Fruit fly (Drosophila melanogaster): ENCODE results near the gene Girdin.

Gene Girdin

DNA sequence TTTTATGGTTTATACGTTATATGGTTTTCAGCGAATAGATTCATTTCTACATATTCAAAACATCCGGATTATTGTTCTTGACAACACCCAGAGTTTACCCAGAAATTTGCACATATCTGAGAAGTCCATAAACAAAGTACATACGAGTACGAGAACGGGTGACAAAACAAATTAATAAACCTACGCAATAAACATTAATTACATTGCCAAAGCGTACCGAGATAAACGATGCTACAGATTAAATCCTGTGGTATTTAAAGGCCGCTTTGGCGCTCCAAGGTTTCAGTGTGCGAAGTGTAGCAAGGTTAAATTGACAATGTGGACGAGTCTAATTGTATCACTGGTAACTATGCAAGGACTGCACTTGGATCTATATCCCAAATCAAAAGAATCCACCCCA lies 8.5 kb downstream of the Girdin start, which contains the start of gene CG14957:
TSS of gene CG14957 (plus strand) at position 301 of the 400 bp plus-strand sequence.
- TF ChIP-seq CG8478 (optimal IDR thresholded peaks at IDR 0.05) (no peak), pan (optimal IDR thresholded peaks at IDR 0.05) (no peak), usp (GFP tag; optimal IDR thresholded peaks at IDR 0.05) (no peak), EcR (GFP tag; optimal IDR thresholded peaks at IDR 0.05) (no peak), psq (optimal IDR thresholded peaks at IDR 0.05) (no peak), Dll (optimal IDR thresholded peaks at IDR 0.05) (no peak)

- no peak for TF ChIP-seq EcR (GFP tag; optimal IDR thresholded peaks at IDR 0.05)
- no peak for TF ChIP-seq CG8478 (optimal IDR thresholded peaks at IDR 0.05)
- TF ChIP-seq usp (GFP tag; optimal IDR thresholded peaks at IDR 0.05) = no peak
- TF ChIP-seq pan (optimal IDR thresholded peaks at IDR 0.05) = no peak
- TF ChIP-seq psq (optimal IDR thresholded peaks at IDR 0.05) = no peak
- TF ChIP-seq Dll (optimal IDR thresholded peaks at IDR 0.05) = no peak
These were observed 10.9 kb downstream of the Girdin start, which contains the start of the genes CG42525 and CG14958 for dm6 chr3L:3189647-3190046. CG42525 (minus strand) TSS chr3L:3189747. CG14958 (plus strand) TSS chr3L:3189978.

- TF ChIP-seq EcR (GFP tag; optimal IDR thresholded peaks at IDR 0.05) = no peak
- no peak for TF ChIP-seq usp (GFP tag; optimal IDR thresholded peaks at IDR 0.05)
- no peak for TF ChIP-seq pan (optimal IDR thresholded peaks at IDR 0.05)
- no peak for TF ChIP-seq Dll (optimal IDR thresholded peaks at IDR 0.05)
- TF ChIP-seq CG8478 (optimal IDR thresholded peaks at IDR 0.05) = no peak
- no peak for TF ChIP-seq psq (optimal IDR thresholded peaks at IDR 0.05)
These were observed 13.7 kb downstream of the Girdin start, which contains the start of gene CG14965 for dm6 chr3L:3192333-3192894. CG14965 (minus strand) TSS chr3L:3192491.

dm6 chr3L:3192912-3193311 lies 14.2 kb downstream of the Girdin start, which contains the start of gene Hsp83:
Hsp83 (plus strand) TSS chr3L:3192969.
- TF ChIP-seq usp (GFP tag; optimal IDR thresholded peaks at IDR 0.05) (no peak), EcR (GFP tag; optimal IDR thresholded peaks at IDR 0.05) (no peak), pan (optimal IDR thresholded peaks at IDR 0.05) (no peak), CG8478 (optimal IDR thresholded peaks at IDR 0.05) (no peak), psq (optimal IDR thresholded peaks at IDR 0.05) (no peak), Dll (optimal IDR thresholded peaks at IDR 0.05) (no peak)

dm6 chr3L:3194059-3194458 lies 15.3 kb downstream of the Girdin start:
- TF ChIP-seq EcR (GFP tag; optimal IDR thresholded peaks at IDR 0.05) (no peak), pan (optimal IDR thresholded peaks at IDR 0.05) (no peak), usp (GFP tag; optimal IDR thresholded peaks at IDR 0.05) (no peak), Dll (optimal IDR thresholded peaks at IDR 0.05) (no peak), psq (optimal IDR thresholded peaks at IDR 0.05) (no peak), CG8478 (optimal IDR thresholded peaks at IDR 0.05) (no peak)

DNA sequence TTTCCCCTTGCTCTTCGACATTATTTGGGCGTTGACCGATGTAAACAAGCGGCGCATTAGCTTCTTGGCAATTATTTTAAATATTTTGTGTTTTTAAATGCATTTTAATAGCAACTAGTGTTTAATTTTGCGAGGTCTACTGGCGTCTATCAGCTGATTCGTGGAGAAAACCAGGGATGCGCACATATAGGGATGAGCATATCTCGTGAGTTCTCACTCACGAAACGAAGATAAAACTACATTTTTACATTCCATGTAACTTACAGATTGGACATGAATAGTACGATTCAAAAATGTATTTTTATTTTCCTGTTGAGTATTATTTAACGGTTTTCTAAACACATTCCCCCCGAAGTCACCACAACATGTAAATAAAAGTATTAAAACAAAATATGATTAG lies 18.7 kb downstream of the Girdin start, which contains the start of gene CG14966:
TSS of gene CG14966 (minus strand) at position 168 of the 400 bp plus-strand sequence.
- TF ChIP-seq usp (GFP tag; optimal IDR thresholded peaks at IDR 0.05) = no peak
- TF ChIP-seq EcR (GFP tag; optimal IDR thresholded peaks at IDR 0.05) = no peak
- no peak for TF ChIP-seq CG8478 (optimal IDR thresholded peaks at IDR 0.05)
- no peak for TF ChIP-seq psq (optimal IDR thresholded peaks at IDR 0.05)
- no peak for TF ChIP-seq pan (optimal IDR thresholded peaks at IDR 0.05)
- TF ChIP-seq Dll (optimal IDR thresholded peaks at IDR 0.05) = no peak

dm6 chr3L:3198447-3199402 lies 20.0 kb downstream of the Girdin start, which contains the start of the genes CG32276 and gry:
CG32276 (minus strand) TSS chr3L:3199047.
gry (plus strand) TSS chr3L:3199090.
- TF ChIP-seq Dll (optimal IDR thresholded peaks at IDR 0.05) (no peak), EcR (GFP tag; optimal IDR thresholded peaks at IDR 0.05) (no peak), usp (GFP tag; optimal IDR thresholded peaks at IDR 0.05) (no peak), psq (optimal IDR thresholded peaks at IDR 0.05) (no peak), pan (optimal IDR thresholded peaks at IDR 0.05) (no peak), CG8478 (optimal IDR thresholded peaks at IDR 0.05) (no peak)

DNA sequence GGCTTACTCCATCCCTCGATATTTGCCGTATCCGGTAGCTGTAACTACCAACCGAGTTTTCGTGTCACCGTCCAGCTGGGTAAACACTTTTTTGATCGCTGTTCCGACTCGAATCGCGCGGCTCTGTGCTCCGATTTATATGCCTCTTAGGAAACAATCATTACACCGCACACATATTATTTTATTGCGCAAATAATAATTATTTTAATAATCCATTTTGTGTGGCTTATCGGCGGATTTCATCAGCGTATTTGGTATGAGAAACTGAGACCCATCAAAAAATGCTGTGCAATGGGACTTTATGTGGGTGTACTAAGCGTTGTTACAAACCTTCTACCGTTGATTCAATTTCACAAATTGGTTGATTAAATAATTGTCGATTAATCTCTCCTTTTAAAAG lies 24.3 kb downstream of the Girdin start, which contains the start of gene CG32271:
TSS of gene CG32271 (minus strand) at position 101 of the 400 bp plus-strand sequence.
- no peak for TF ChIP-seq Dll (optimal IDR thresholded peaks at IDR 0.05)
- no peak for TF ChIP-seq psq (optimal IDR thresholded peaks at IDR 0.05)
- TF ChIP-seq CG8478 (optimal IDR thresholded peaks at IDR 0.05) = no peak
- no peak for TF ChIP-seq pan (optimal IDR thresholded peaks at IDR 0.05)
- TF ChIP-seq EcR (GFP tag; optimal IDR thresholded peaks at IDR 0.05) = no peak

DNA sequence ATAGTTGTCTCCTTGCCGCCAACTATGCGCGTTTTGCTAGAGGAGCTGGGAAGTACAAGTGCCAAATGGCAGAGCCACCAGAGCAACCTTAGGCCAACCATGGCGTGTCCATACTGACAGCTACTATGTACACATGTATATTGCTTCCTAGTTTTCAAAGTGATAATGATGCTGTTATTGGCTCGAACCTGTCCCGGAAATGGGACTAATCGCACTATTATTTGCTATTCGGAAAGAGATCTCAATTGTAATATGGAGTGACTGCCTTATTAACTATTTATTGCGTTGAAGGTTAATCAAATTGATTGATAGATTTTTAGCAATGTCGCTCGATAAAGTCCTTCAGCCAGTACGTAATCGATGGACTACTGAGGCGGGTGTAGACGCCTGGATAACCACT lies 25.6 kb downstream of the Girdin start, which contains the start of gene CG33159:
TSS of gene CG33159 (minus strand) at position 101 of the 400 bp plus-strand sequence.
- TF ChIP-seq EcR (GFP tag; optimal IDR thresholded peaks at IDR 0.05) = no peak
- no peak for TF ChIP-seq pan (optimal IDR thresholded peaks at IDR 0.05)
- no peak for TF ChIP-seq Dll (optimal IDR thresholded peaks at IDR 0.05)
- TF ChIP-seq psq (optimal IDR thresholded peaks at IDR 0.05) = no peak
- no peak for TF ChIP-seq CG8478 (optimal IDR thresholded peaks at IDR 0.05)
- no peak for TF ChIP-seq usp (GFP tag; optimal IDR thresholded peaks at IDR 0.05)

DNA sequence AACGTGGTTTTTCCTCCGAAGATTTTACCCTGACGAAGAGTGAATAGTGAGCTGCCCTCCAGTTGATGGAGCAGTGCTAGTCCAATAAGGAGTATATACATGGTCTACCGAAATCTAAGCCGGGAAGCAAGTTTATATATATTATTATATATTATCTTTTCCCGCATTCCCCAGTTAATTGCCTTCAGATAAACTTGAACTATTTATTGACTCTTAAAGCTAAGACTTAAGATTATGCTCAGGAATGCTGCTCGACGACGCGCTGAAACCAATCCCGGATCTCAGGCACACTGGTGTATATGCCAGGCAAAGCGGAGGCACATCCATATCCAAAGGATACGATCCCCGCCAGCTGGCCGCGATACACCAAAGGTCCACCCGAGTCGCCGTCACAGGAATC lies 26.6 kb downstream of the Girdin start, which contains the start of gene CG32277:
TSS of gene CG32277 (minus strand) at position 101 of the 400 bp plus-strand sequence.
- no peak for TF ChIP-seq CG8478 (optimal IDR thresholded peaks at IDR 0.05)
- no peak for TF ChIP-seq pan (optimal IDR thresholded peaks at IDR 0.05)

DNA sequence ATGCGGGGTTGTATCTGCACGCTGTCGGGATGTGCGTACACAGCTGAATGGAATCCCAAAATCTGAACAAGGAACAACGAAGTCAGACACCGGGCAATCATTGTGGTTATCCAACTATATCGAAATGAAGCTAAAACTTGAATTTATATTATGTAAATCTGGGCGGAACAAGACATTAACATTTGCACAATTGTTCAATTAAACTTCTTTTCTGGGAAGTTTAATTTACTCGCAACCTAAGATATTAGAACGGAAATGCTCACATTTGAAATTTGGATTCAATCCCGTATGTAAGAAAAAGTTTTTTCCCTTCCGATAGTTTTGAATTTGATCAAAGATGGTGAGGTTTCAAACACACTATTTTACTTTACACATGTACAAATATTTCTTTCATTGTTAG lies 27.5 kb downstream of the Girdin start, which contains the start of gene CG33160:
TSS of gene CG33160 (minus strand) at position 101 of the 400 bp plus-strand sequence.
- no peak for TF ChIP-seq EcR (GFP tag; optimal IDR thresholded peaks at IDR 0.05)
- no peak for TF ChIP-seq pan (optimal IDR thresholded peaks at IDR 0.05)
- no peak for TF ChIP-seq psq (optimal IDR thresholded peaks at IDR 0.05)
- no peak for TF ChIP-seq Dll (optimal IDR thresholded peaks at IDR 0.05)
- TF ChIP-seq CG8478 (optimal IDR thresholded peaks at IDR 0.05) = no peak
- TF ChIP-seq usp (GFP tag; optimal IDR thresholded peaks at IDR 0.05) = no peak

Measured in whole organism.